Worm (Caenorhabditis elegans): ENCODE results near the gene T20B12.7.

DNA sequence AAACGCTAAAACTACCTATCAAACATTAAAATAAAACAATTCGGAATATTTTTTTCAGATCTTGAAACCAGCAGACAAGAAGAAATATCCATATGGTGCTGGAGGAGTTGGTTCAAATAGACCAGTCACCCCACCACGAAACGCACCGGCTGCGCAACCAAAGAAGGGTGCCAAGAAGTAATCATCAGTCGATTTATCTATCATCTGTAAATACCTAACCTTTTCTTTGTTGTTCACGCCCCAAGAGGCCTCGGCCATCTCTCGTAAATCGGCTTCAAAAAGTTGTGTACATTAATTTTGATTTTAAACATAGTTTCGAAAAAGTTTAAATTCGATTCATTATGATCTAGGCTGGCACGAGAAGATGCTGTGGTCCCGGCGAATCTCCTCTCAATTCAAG lies 40.8 kb downstream of the T20B12.7 start:
- TF ChIP-seq mdl-1 (tag; optimal IDR thresholded peaks at IDR 0.05) (no peak), nhr-237 (tag; optimal IDR thresholded peaks at IDR 0.05) (no peak)
